Fruit fly (Drosophila melanogaster) whole organism, embryonic: ENCODE measurements around the gene CG43117.

Experiments used
- ATbp ChIP-seq: fragments of 200-800 bp; sonication (Bioruptor generic); optimal IDR thresholded peaks from 2 replicates; lab custom pipeline; 2017; ENCODE audit warnings: missing biosample characterization, mild to moderate bottlenecking, missing genetic modification characterization, missing genetic modification reagents
- Adf1 ChIP-seq: fragments of 200-800 bp; sonication (Bioruptor generic); IDR thresholded peaks from 2 replicates; pipeline ENCODE4 v1.3.6; 2022; ENCODE audit warnings: missing biosample characterization, missing genetic modification characterization
- Awh ChIP-seq: fragments of 200-800 bp; sonication (Bioruptor generic); IDR thresholded peaks from 2 replicates; pipeline ENCODE4, ENCODE4 v1.3.6; 2022; ENCODE audit warnings: missing biosample characterization, missing genetic modification characterization
- B-H1 ChIP-seq: fragments of 200-800 bp; sonication (Bioruptor generic); IDR thresholded peaks from 3 replicates; pipeline ENCODE4 v1.3.6; 2022; ENCODE audit warnings: missing biosample characterization, missing genetic modification characterization
- BtbVII ChIP-seq: fragments of 200-800 bp; sonication (Bioruptor generic); optimal IDR thresholded peaks from 3 replicates; lab custom pipeline; 2017; ENCODE audit warnings: missing biosample characterization, mild to moderate bottlenecking, missing genetic modification characterization
- CG11560 ChIP-seq: fragments of 200-800 bp; sonication (Bioruptor generic); IDR thresholded peaks from 3 replicates; pipeline ENCODE4 v1.3.6; 2022; ENCODE audit warnings: missing biosample characterization, missing genetic modification characterization
- CG12155 ChIP-seq: fragments of 200-800 bp; sonication (Bioruptor generic); optimal IDR thresholded peaks from 3 replicates; lab custom pipeline; 2016; ENCODE audit warnings: missing biosample characterization, missing genetic modification characterization
- CG13296 ChIP-seq: fragments of 200-800 bp; sonication (Bioruptor generic); optimal IDR thresholded peaks from 3 replicates; lab custom pipeline; 2018; ENCODE audit warnings: missing biosample characterization, mild to moderate bottlenecking, missing genetic modification characterization
- CG1603 ChIP-seq: fragments of 200-800 bp; sonication (Bioruptor generic); optimal IDR thresholded peaks from 2 replicates; lab custom pipeline; 2019; ENCODE audit warnings: missing biosample characterization, mild to moderate bottlenecking, missing genetic modification characterization, moderate library complexity
- CG16815 ChIP-seq: fragments of 200-800 bp; sonication (Bioruptor generic); optimal IDR thresholded peaks from 3 replicates; lab custom pipeline; 2017; ENCODE audit warnings: missing biosample characterization, mild to moderate bottlenecking, missing genetic modification characterization
- CG16863 ChIP-seq: fragments of 200-800 bp; sonication (Bioruptor generic); optimal IDR thresholded peaks from 3 replicates; lab custom pipeline; 2016; ENCODE audit warnings: missing biosample characterization, missing genetic modification characterization
- CG17612 ChIP-seq: fragments of 200-800 bp; sonication (Bioruptor generic); IDR thresholded peaks from 2 replicates; pipeline ENCODE4 v1.3.6; 2022; ENCODE audit warnings: missing biosample characterization, missing genetic modification characterization
- CG2199 ChIP-seq: fragments of 200-800 bp; sonication (Bioruptor generic); IDR thresholded peaks from 3 replicates; pipeline ENCODE4 v1.3.6; 2022; ENCODE audit warnings: missing biosample characterization, missing genetic modification characterization
- CG2889 ChIP-seq: fragments of 200-800 bp; sonication (Bioruptor generic); IDR thresholded peaks from 3 replicates; pipeline ENCODE4 v1.3.6; 2022; ENCODE audit warnings: missing biosample characterization, missing genetic modification characterization
- CG30020 ChIP-seq: fragments of 200-800 bp; optimal IDR thresholded peaks from 2 replicates; lab custom pipeline; 2019; ENCODE audit warnings: missing biosample characterization, mild to moderate bottlenecking, missing genetic modification characterization, moderate library complexity
- CG3065 ChIP-seq: fragments of 200-800 bp; sonication (Bioruptor generic); optimal IDR thresholded peaks from 2 replicates; lab custom pipeline; 2016; ENCODE audit warnings: missing biosample characterization, missing genetic modification characterization
- CG3281 ChIP-seq: fragments of 200-800 bp; sonication (Bioruptor generic); optimal IDR thresholded peaks from 3 replicates; lab custom pipeline; 2017; ENCODE audit warnings: missing biosample characterization, mild to moderate bottlenecking, missing genetic modification characterization
- CG3847 ChIP-seq: fragments of 200-800 bp; sonication (Bioruptor generic); IDR thresholded peaks from 2 replicates; pipeline ENCODE4 v1.3.6; 2022; ENCODE audit warnings: missing biosample characterization, missing genetic modification characterization
- CG5180 ChIP-seq: fragments of 200-800 bp; sonication (Bioruptor generic); optimal IDR thresholded peaks from 3 replicates; lab custom pipeline; 2017; ENCODE audit warnings: missing biosample characterization, missing genetic modification characterization, mild to moderate bottlenecking, moderate library complexity, missing genetic modification reagents
- CG5953 ChIP-seq: fragments of 200-800 bp; sonication (Bioruptor generic); IDR thresholded peaks from 2 replicates; pipeline ENCODE4 v1.3.6; 2022; ENCODE audit warnings: missing biosample characterization, missing genetic modification characterization
- CG6175 ChIP-seq: fragments of 200-800 bp; sonication (Bioruptor generic); IDR thresholded peaks from 3 replicates; pipeline ENCODE4 v1.3.6; 2022; ENCODE audit warnings: missing biosample characterization, missing genetic modification characterization
- CG6683 ChIP-seq: fragments of 200-800 bp; sonication (Bioruptor generic); optimal IDR thresholded peaks from 2 replicates; lab custom pipeline; 2017; ENCODE audit warnings: missing biosample characterization, mild to moderate bottlenecking, missing genetic modification characterization, missing genetic modification reagents
- CG9727 ChIP-seq: fragments of 200-800 bp; sonication (Bioruptor generic); optimal IDR thresholded peaks from 3 replicates; lab custom pipeline; 2017; ENCODE audit warnings: missing biosample characterization, mild to moderate bottlenecking, missing genetic modification characterization
- Chrac-16 ChIP-seq: fragments of 200-800 bp; sonication (Bioruptor generic); optimal IDR thresholded peaks from 3 replicates; lab custom pipeline; 2016; ENCODE audit warnings: missing biosample characterization, missing genetic modification characterization
- Dip2 ChIP-seq: fragments of 200-800 bp; sonication (Bioruptor generic); IDR thresholded peaks from 2 replicates; pipeline ENCODE4 v1.3.6; 2022; ENCODE audit warnings: missing biosample characterization, missing genetic modification characterization
- Dll ChIP-seq: fragments of 200-800 bp; sonication (Bioruptor generic); IDR thresholded peaks from 4 replicates; pipeline ENCODE4 v1.3.6; 2022; ENCODE audit warnings: missing biosample characterization, missing genetic modification characterization; ENCODE audit not compliant: partially characterized antibody
- E2f2 ChIP-seq: fragments of 200-800 bp; sonication (Bioruptor generic); IDR thresholded peaks from 2 replicates; pipeline ENCODE4 v1.3.6; 2022; ENCODE audit warnings: missing biosample characterization, missing genetic modification characterization
- Ets65A ChIP-seq: fragments of 200-800 bp; sonication (Bioruptor generic); peaks from one replicate; lab custom pipeline; 2016; ENCODE audit warnings: missing biosample characterization, missing genetic modification characterization
- Fer2 ChIP-seq: fragments of 200-800 bp; sonication (Bioruptor generic); optimal IDR thresholded peaks from 2 replicates; lab custom pipeline; 2018; ENCODE audit warnings: missing biosample characterization, mild to moderate bottlenecking, missing genetic modification characterization, moderate library complexity
- HLH54F ChIP-seq: fragments of 200-800 bp; sonication (Bioruptor generic); optimal IDR thresholded peaks from 3 replicates; lab custom pipeline; 2016; ENCODE audit warnings: missing biosample characterization, missing genetic modification characterization
- HmgD ChIP-seq: fragments of 200-800 bp; sonication (Bioruptor generic); optimal IDR thresholded peaks from 3 replicates; lab custom pipeline; 2016; ENCODE audit warnings: missing biosample characterization, missing genetic modification characterization
- Jarid2 ChIP-seq: fragments of 200-800 bp; sonication (Bioruptor generic); optimal IDR thresholded peaks from 3 replicates; lab custom pipeline; 2017; ENCODE audit warnings: mild to moderate bottlenecking, missing biosample characterization, missing genetic modification reagents, missing genetic modification characterization
- Lpt ChIP-seq: fragments of >200 bp; optimal IDR thresholded peaks from 2 replicates; lab custom pipeline; 2018; ENCODE audit warnings: missing biosample characterization, missing genetic modification characterization
- Mad ChIP-seq: fragments of 200-800 bp; sonication (Bioruptor generic); optimal IDR thresholded peaks from 2 replicates; lab custom pipeline; 2016; ENCODE audit warnings: missing biosample characterization, missing genetic modification characterization
- NK7.1 ChIP-seq: fragments of 200-800 bp; sonication (Bioruptor generic); optimal IDR thresholded peaks from 3 replicates; lab custom pipeline; 2016; ENCODE audit warnings: missing biosample characterization, missing genetic modification characterization
- NfI ChIP-seq: fragments of 200-800 bp; sonication (Bioruptor generic); optimal IDR thresholded peaks from 3 replicates; lab custom pipeline; 2018; ENCODE audit warnings: missing biosample characterization, mild to moderate bottlenecking, missing genetic modification characterization, moderate library complexity
- Sin3A ChIP-seq: fragments of >200 bp; optimal IDR thresholded peaks from 2 replicates; lab custom pipeline; 2018
- Tbp ChIP-seq: fragments of >200 bp; optimal IDR thresholded peaks from 2 replicates; lab custom pipeline; 2018; ENCODE audit warnings: missing biosample characterization, missing genetic modification characterization
- ap ChIP-seq: fragments of 200-800 bp; sonication (Bioruptor generic); IDR thresholded peaks from 2 replicates; pipeline ENCODE4 v1.3.6; 2022; ENCODE audit warnings: missing biosample characterization, missing genetic modification characterization
- bab2 ChIP-seq: fragments of 200-800 bp; sonication (Bioruptor generic); optimal IDR thresholded peaks from 2 replicates; lab custom pipeline; 2016; ENCODE audit warnings: missing biosample characterization, missing genetic modification characterization
- bbx ChIP-seq: fragments of 200-800 bp; sonication (Bioruptor generic); IDR thresholded peaks from 2 replicates; pipeline ENCODE4 v1.3.6; 2022; ENCODE audit warnings: missing biosample characterization, missing genetic modification characterization; ENCODE audit not compliant: partially characterized antibody
- danr ChIP-seq: fragments of 200-800 bp; sonication (Bioruptor generic); IDR thresholded peaks from 2 replicates; pipeline ENCODE4 v1.3.6; 2022; ENCODE audit warnings: missing biosample characterization, missing genetic modification characterization
- fru ChIP-seq: fragments of >200 bp; optimal IDR thresholded peaks from 2 replicates; lab custom pipeline; 2017
- h ChIP-seq: fragments of >200 bp; optimal IDR thresholded peaks from 2 replicates; lab custom pipeline; 2017
- nerfin-1 ChIP-seq: fragments of 200-800 bp; sonication (Bioruptor generic); optimal IDR thresholded peaks from 3 replicates; lab custom pipeline; 2019; ENCODE audit warnings: missing biosample characterization, mild to moderate bottlenecking, missing genetic modification characterization, moderate library complexity
- nmo ChIP-seq: fragments of 200-800 bp; sonication (Bioruptor generic); optimal IDR thresholded peaks from 2 replicates; lab custom pipeline; 2018; ENCODE audit warnings: missing biosample characterization, mild to moderate bottlenecking, missing genetic modification characterization, moderate library complexity
- pb ChIP-seq: fragments of 200-800 bp; sonication (Bioruptor generic); optimal IDR thresholded peaks from 3 replicates; lab custom pipeline; 2016; ENCODE audit warnings: missing biosample characterization, missing genetic modification characterization
- peb ChIP-seq: fragments of 200-800 bp; sonication (Bioruptor generic); IDR thresholded peaks from 2 replicates; pipeline ENCODE4 v1.3.6; 2022; ENCODE audit warnings: missing biosample characterization, missing genetic modification characterization
- prd ChIP-seq, 3 experiments: fragments of >200 bp in 2 of 3; fragments of 200-800 bp in 1 of 3; sonication (Bioruptor generic) in 1 of 3; optimal IDR thresholded peaks in 2 of 3; IDR thresholded peaks in 1 of 3; 2 replicates in 2 of 3; 3 replicates in 1 of 3; pipeline versions ENCODE4 v1.3.6 to Lab custom; 2017 to 2022; ENCODE audit warnings: missing biosample characterization in 1 of 3, missing genetic modification characterization in 1 of 3
- trem ChIP-seq: fragments of 200-800 bp; optimal IDR thresholded peaks from 3 replicates; lab custom pipeline; 2019; ENCODE audit warnings: missing biosample characterization, mild to moderate bottlenecking, missing genetic modification characterization, moderate library complexity
- wdn ChIP-seq: fragments of 200-800 bp; sonication (Bioruptor generic); IDR thresholded peaks from 2 replicates; pipeline ENCODE4 v1.3.6; 2022; ENCODE audit warnings: missing biosample characterization, missing genetic modification characterization
- zfh2 ChIP-seq: fragments of 200-800 bp; sonication (Bioruptor generic); optimal IDR thresholded peaks from 2 replicates; lab custom pipeline; 2016; ENCODE audit warnings: missing biosample characterization, missing genetic modification characterization

Gene CG43117

DNA sequence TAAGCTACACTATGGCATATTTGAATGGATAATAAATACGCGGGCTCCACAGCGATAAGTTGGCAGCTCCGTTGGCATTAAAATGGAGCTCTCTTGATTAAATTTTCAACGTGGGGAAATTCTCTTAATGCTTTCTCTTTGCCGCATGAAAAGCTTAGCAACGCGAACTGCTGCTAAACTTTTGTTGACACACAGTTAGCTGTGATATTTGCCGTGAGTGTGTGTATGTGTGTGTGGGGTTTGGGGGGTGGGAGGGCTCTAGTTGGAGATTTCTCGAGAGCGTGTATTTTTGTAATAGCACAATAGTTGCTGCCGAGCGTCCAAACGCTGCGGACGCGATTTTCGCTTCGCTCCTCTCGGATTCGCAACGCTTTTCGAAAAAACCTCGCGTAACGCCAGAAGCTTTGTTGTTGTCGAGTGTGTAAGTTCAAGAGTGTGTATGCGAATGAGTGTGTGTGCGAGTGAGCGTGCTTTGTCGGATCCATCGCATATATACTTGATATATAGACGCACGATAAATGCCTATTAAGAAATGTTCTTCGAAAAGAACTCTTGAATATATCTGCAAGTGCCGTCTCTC, 6.7 kb downstream of the CG43117 start, which contains the start of gene CG5455 (continued):
- TF ChIP-seq CG16815 (no peak), trem (peak; percentile 96), CG30020 (tag; lab: Kevin White, UChicago) (no peak), Adf1 (GFP tag; lab: Robert Waterston, UW) (peak; percentile 84), CG17612 (peak; percentile 24; the same call in 1 of the 2 replicates), NfI (peak; percentile 16), BtbVII (peak; percentile 76), danr (GFP tag; lab: Robert Waterston, UW) (no peak), Dip2 (GFP tag; lab: Robert Waterston, UW) (no peak), CG11560 (tag; lab: Robert Waterston, UW) (no peak), CG5953 (GFP tag; lab: Robert Waterston, UW) (peak; percentile 61), Chrac-16 (GFP tag; lab: Kevin White, UChicago) (no peak), bab2 (GFP tag; lab: Kevin White, UChicago) (peak; percentile 2), CG12155 (GFP tag; lab: Kevin White, UChicago) (no peak), Fer2 (tag; lab: Kevin White, UChicago) (no peak), zfh2 (GFP tag; lab: Kevin White, UChicago) (peak; percentile 7), CG6175 (GFP tag; lab: Robert Waterston, UW) (peak; percentile 77; the same call in 2 of the 3 replicates), h (lab: Kevin White, UChicago) (no peak), peb (GFP tag; lab: Robert Waterston, UW) (no peak; the same call in 1 of the 2 replicates), ap (no peak), CG2199 (no peak), pb (GFP tag; lab: Kevin White, UChicago) (peak; percentile 23), ATbp (peak; percentile 61), CG1603 (peak; percentile 3), CG6683 (peak; percentile 13), Sin3A (no peak), CG9727 (GFP tag; lab: Kevin White, UChicago) (peak; percentile 29), CG5180 (GFP tag; lab: Kevin White, UChicago) (peak; percentile 11), CG2889 (GFP tag; lab: Robert Waterston, UW) (no peak), Tbp (GFP tag; lab: Kevin White, UChicago) (no peak), B-H1 (GFP tag; lab: Robert Waterston, UW) (no peak; the same call in 2 of the 3 replicates), CG13296 (peak; percentile 77), CG3847 (GFP tag; lab: Robert Waterston, UW) (no peak), Mad (no peak), CG16863 (GFP tag; lab: Kevin White, UChicago) (peak; percentile 30), E2f2 (GFP tag; lab: Robert Waterston, UW) (peak; percentile 94), Lpt (no peak), CG3281 (GFP tag; lab: Kevin White, UChicago) (peak; percentile 75), prd (optimal IDR thresholded peaks at IDR 0.05; lab: Kevin White, UChicago) (no peak), prd (GFP tag; IDR thresholded peaks at IDR 0.05; lab: Robert Waterston, UW) (no peak; the same call in 2 of the 3 replicates), wdn (GFP tag; lab: Robert Waterston, UW) (peak; percentile 62), nerfin-1 (tag; lab: Kevin White, UChicago) (no peak), NK7.1 (no peak), fru (no peak), CG3065 (no peak), Dll (GFP tag; lab: Robert Waterston, UW) (no peak), nmo (no peak), Jarid2 (GFP tag; lab: Kevin White, UChicago) (peak; percentile 95), Ets65A (GFP tag; lab: Kevin White, UChicago) (peak; percentile 60), Awh (GFP tag; lab: Robert Waterston, UW) (peak; percentile 25; the same call in 1 of the 2 replicates), HmgD (GFP tag; lab: Kevin White, UChicago) (no peak), HLH54F (GFP tag; lab: Kevin White, UChicago) (no peak), bbx (GFP tag; lab: Robert Waterston, UW) (peak; percentile 70; the same call in 1 of the 2 replicates)
